Fruit fly (Drosophila melanogaster) whole organism, pupa: ENCODE data around the gene CG17329.
A peak's percentile ranks its signal among the peaks of the same experiment; 100 is the strongest.

Source experiments
- CG10348 ChIP-seq: fragments of 200-800 bp; sonication (Bioruptor generic); IDR thresholded peaks from 2 replicates; pipeline ENCODE4 v1.3.6; 2022; ENCODE audit warnings: missing biosample characterization, missing genetic modification characterization
- CG12605 ChIP-seq: fragments of 200-800 bp; sonication (Bioruptor generic); IDR thresholded peaks from 2 replicates; pipeline ENCODE4 v1.3.6; 2022; ENCODE audit warnings: missing biosample characterization, missing genetic modification characterization
- CG13204 ChIP-seq: fragments of 200-800 bp; sonication (Bioruptor generic); optimal IDR thresholded peaks from 2 replicates; lab custom pipeline; 2018; ENCODE audit warnings: missing biosample characterization, mild to moderate bottlenecking, missing genetic modification characterization, moderate library complexity
- CG14655 ChIP-seq: fragments of 200-800 bp; sonication (Bioruptor generic); optimal IDR thresholded peaks from 3 replicates; lab custom pipeline; 2017; ENCODE audit warnings: mild to moderate bottlenecking, missing biosample characterization, missing genetic modification reagents, missing genetic modification characterization
- CG15710 ChIP-seq: fragments of 200-800 bp; sonication (Bioruptor generic); optimal IDR thresholded peaks from 2 replicates; lab custom pipeline; 2018; ENCODE audit warnings: missing biosample characterization, mild to moderate bottlenecking, missing genetic modification characterization, moderate library complexity
- CG17806 ChIP-seq: fragments of 200-800 bp; sonication (Bioruptor generic); optimal IDR thresholded peaks from 2 replicates; lab custom pipeline; 2018; ENCODE audit warnings: missing biosample characterization, mild to moderate bottlenecking, missing genetic modification characterization, moderate library complexity
- CG32121 ChIP-seq: fragments of 200-800 bp; sonication (Bioruptor generic); IDR thresholded peaks from 2 replicates; pipeline ENCODE4 v1.3.6; 2022; ENCODE audit warnings: missing biosample characterization, missing genetic modification characterization
- CG34367 ChIP-seq: fragments of 200-800 bp; sonication (Bioruptor generic); optimal IDR thresholded peaks from 2 replicates; lab custom pipeline; 2018; ENCODE audit warnings: missing biosample characterization, mild to moderate bottlenecking, missing genetic modification characterization
- CG4496 ChIP-seq: fragments of 200-800 bp; sonication (Bioruptor generic); IDR thresholded peaks from 3 replicates; pipeline ENCODE4 v1.3.6; 2022; ENCODE audit warnings: missing biosample characterization, missing genetic modification characterization
- CG8159 ChIP-seq: fragments of 200-800 bp; sonication (Bioruptor generic); optimal IDR thresholded peaks from 3 replicates; lab custom pipeline; 2018; ENCODE audit warnings: missing biosample characterization, mild to moderate bottlenecking, missing genetic modification characterization, moderate library complexity
- CG8301 ChIP-seq: fragments of 200-800 bp; sonication (Bioruptor generic); optimal IDR thresholded peaks from 2 replicates; lab custom pipeline; 2018; ENCODE audit warnings: missing biosample characterization, mild to moderate bottlenecking, missing genetic modification characterization
- CG9948 ChIP-seq: fragments of 200-800 bp; sonication (Bioruptor generic); optimal IDR thresholded peaks from 2 replicates; lab custom pipeline; 2018; ENCODE audit warnings: missing biosample characterization, mild to moderate bottlenecking, missing genetic modification characterization, moderate library complexity
- D1 ChIP-seq: fragments of 200-800 bp; sonication (Bioruptor generic); optimal IDR thresholded peaks from 2 replicates; lab custom pipeline; 2018; ENCODE audit warnings: missing biosample characterization, mild to moderate bottlenecking, missing genetic modification characterization, moderate library complexity
- EcR ChIP-seq: fragments of 200-800 bp; sonication (Bioruptor generic); optimal IDR thresholded peaks from 3 replicates; lab custom pipeline; 2019; ENCODE audit warnings: missing biosample characterization, missing genetic modification characterization, mild to moderate bottlenecking, moderate library complexity, missing genetic modification reagents
- Ets98B ChIP-seq: fragments of 200-800 bp; sonication (Bioruptor generic); IDR thresholded peaks from 2 replicates; pipeline ENCODE4 v1.3.6; 2022; ENCODE audit warnings: missing biosample characterization, missing genetic modification characterization
- Pif1A ChIP-seq: fragments of 200-800 bp; sonication (Bioruptor generic); optimal IDR thresholded peaks from 3 replicates; lab custom pipeline; 2016; ENCODE audit warnings: missing biosample characterization, missing genetic modification characterization
- Pif1B ChIP-seq: fragments of 200-800 bp; sonication (Bioruptor generic); optimal IDR thresholded peaks from 3 replicates; lab custom pipeline; 2016; ENCODE audit warnings: missing biosample characterization, missing genetic modification characterization
- Snoo ChIP-seq: fragments of 200-800 bp; sonication (Bioruptor generic); optimal IDR thresholded peaks from 3 replicates; lab custom pipeline; 2017; ENCODE audit warnings: missing biosample characterization, mild to moderate bottlenecking, missing genetic modification characterization, inconsistent platforms
- fd96Ca ChIP-seq: fragments of 200-800 bp; sonication (Bioruptor generic); IDR thresholded peaks from 3 replicates; pipeline ENCODE4 v1.3.6; 2022; ENCODE audit warnings: missing biosample characterization, missing genetic modification characterization
- gl ChIP-seq: fragments of 200-800 bp; sonication (Bioruptor generic); optimal IDR thresholded peaks from 2 replicates; lab custom pipeline; 2018; ENCODE audit warnings: missing biosample characterization, mild to moderate bottlenecking, missing genetic modification characterization
- rn ChIP-seq: fragments of 200-800 bp; sonication (Bioruptor generic); IDR thresholded peaks from 2 replicates; pipeline ENCODE4 v1.3.6; 2022; ENCODE audit warnings: missing biosample characterization, missing genetic modification characterization

Gene CG17329

DNA sequence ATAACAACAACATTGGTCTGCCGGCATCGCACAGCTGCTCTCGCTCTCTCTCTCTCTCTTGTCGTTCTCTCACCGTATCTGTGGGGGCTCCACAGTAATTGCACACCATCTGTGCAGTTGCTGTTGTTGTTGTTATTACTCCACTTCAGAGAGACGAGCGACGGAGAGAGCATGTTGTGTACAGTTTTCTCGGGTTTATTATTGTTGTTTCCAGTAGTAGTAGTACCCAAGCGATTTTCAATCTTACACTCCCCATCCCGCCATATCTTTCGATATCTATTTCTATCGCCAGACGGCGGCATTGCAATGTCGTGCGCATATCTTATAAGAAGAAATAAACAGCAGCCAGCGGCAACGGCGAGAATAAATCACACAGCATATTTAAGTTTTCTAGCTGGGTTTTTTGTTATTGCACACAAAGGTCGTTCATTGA lies 23.0 kb upstream of the CG17329 start:
- TF ChIP-seq CG13204 (GFP tag; lab: Kevin White, UChicago) (peak; percentile 15), EcR (peak; percentile 89), CG8301 (tag; lab: Kevin White, UChicago) (peak; percentile 17), CG10348 (GFP tag; lab: Robert Waterston, UW) (no peak), rn (GFP tag; lab: Robert Waterston, UW) (no peak), Ets98B (GFP tag; lab: Robert Waterston, UW) (no peak)

- TF ChIP-seq Pif1B (GFP tag; lab: Kevin White, UChicago) (peak; percentile 39), gl (tag; lab: Kevin White, UChicago) (no peak)
Measured at dm6 chr2L:16268869-16269231, 22.2 kb upstream of the CG17329 start.

dm6 chr2L:16269232-16270134 lies 21.6 kb upstream of the CG17329 start:
- TF ChIP-seq gl (tag; lab: Kevin White, UChicago) (peak; percentile 74), fd96Ca (GFP tag; lab: Robert Waterston, UW) (no peak), CG8159 (tag; lab: Kevin White, UChicago) (peak; percentile 55), CG32121 (GFP tag; lab: Robert Waterston, UW) (no peak), Snoo (peak; percentile 83), Ets98B (GFP tag; lab: Robert Waterston, UW) (no peak), Pif1B (GFP tag; lab: Kevin White, UChicago) (no peak), CG15710 (peak; percentile 32), CG10348 (GFP tag; lab: Robert Waterston, UW) (no peak), CG34367 (tag; lab: Kevin White, UChicago) (peak; percentile 49), CG13204 (GFP tag; lab: Kevin White, UChicago) (peak; percentile 55), CG9948 (tag; lab: Kevin White, UChicago) (no peak), CG17806 (tag; lab: Kevin White, UChicago) (no peak), CG12605 (GFP tag; lab: Robert Waterston, UW) (no peak), CG14655 (GFP tag; lab: Kevin White, UChicago) (peak; percentile 61), Pif1A (GFP tag; lab: Kevin White, UChicago) (peak; percentile 21), EcR (peak; percentile 82), CG4496 (GFP tag; lab: Robert Waterston, UW) (no peak), CG8301 (tag; lab: Kevin White, UChicago) (peak; percentile 26)

dm6 chr2L:16270667-16271485 lies 20.2 kb upstream of the CG17329 start:
- TF ChIP-seq CG10348 (GFP tag; lab: Robert Waterston, UW) (no peak), CG14655 (GFP tag; lab: Kevin White, UChicago) (peak; percentile 44), Pif1A (GFP tag; lab: Kevin White, UChicago) (peak; percentile 7), CG8301 (tag; lab: Kevin White, UChicago) (peak; percentile 59)

dm6 chr2L:16271486-16271806 lies 19.6 kb upstream of the CG17329 start:
- no peak for TF ChIP-seq Pif1A (GFP tag; lab: Kevin White, UChicago)
- peak; percentile 57 for TF ChIP-seq CG13204 (GFP tag; lab: Kevin White, UChicago)
- peak; percentile 62 for TF ChIP-seq EcR
- TF ChIP-seq, all 21 proteins: peak for 2

- TF ChIP-seq Ets98B (GFP tag; lab: Robert Waterston, UW) (no peak), rn (GFP tag; lab: Robert Waterston, UW) (no peak), CG34367 (tag; lab: Kevin White, UChicago) (no peak), CG9948 (tag; lab: Kevin White, UChicago) (no peak), Pif1A (GFP tag; lab: Kevin White, UChicago) (no peak), D1 (tag; lab: Kevin White, UChicago) (no peak), CG10348 (GFP tag; lab: Robert Waterston, UW) (no peak)
Measured at dm6 chr2L:16272730-16273129, 18.4 kb upstream of the CG17329 start.

DNA sequence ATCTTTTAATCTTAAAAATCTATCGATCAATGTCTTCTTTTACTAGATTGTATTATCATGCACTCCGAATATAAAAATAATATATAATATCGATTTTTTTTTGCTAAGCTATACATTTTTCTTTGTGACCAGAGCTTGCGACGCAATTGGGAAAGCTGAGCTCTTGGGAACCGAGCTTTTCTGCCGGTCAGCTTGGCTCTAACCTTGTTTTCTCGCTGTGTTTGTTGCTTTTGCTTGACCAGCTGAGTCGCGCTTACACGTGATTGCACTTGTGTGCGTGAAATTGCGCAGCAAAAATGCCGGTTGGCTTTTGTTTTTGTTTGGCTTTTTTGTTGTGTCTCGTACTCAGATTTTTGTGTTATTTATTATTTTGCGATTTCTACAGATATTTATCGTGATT lies 17.6 kb upstream of the CG17329 start:
- TF ChIP-seq Ets98B (GFP tag; lab: Robert Waterston, UW) = no peak
- TF ChIP-seq CG13204 (GFP tag; lab: Kevin White, UChicago) = no peak
- TF ChIP-seq CG9948 (tag; lab: Kevin White, UChicago) = no peak
- no peak for TF ChIP-seq CG4496 (GFP tag; lab: Robert Waterston, UW)
- no peak for TF ChIP-seq EcR
- TF ChIP-seq fd96Ca (GFP tag; lab: Robert Waterston, UW) = no peak
- no peak for TF ChIP-seq CG10348 (GFP tag; lab: Robert Waterston, UW)
- no peak for TF ChIP-seq CG12605 (GFP tag; lab: Robert Waterston, UW)
- TF ChIP-seq CG8159 (tag; lab: Kevin White, UChicago) = no peak
- TF ChIP-seq CG34367 (tag; lab: Kevin White, UChicago) = no peak
- no peak for TF ChIP-seq rn (GFP tag; lab: Robert Waterston, UW)
- TF ChIP-seq CG32121 (GFP tag; lab: Robert Waterston, UW) = no peak
- TF ChIP-seq gl (tag; lab: Kevin White, UChicago) = no peak
- no peak for TF ChIP-seq CG17806 (tag; lab: Kevin White, UChicago)
